Worm (Caenorhabditis elegans): ENCODE results near the gene fbxc-26.

fbxc-26 gene

DNA sequence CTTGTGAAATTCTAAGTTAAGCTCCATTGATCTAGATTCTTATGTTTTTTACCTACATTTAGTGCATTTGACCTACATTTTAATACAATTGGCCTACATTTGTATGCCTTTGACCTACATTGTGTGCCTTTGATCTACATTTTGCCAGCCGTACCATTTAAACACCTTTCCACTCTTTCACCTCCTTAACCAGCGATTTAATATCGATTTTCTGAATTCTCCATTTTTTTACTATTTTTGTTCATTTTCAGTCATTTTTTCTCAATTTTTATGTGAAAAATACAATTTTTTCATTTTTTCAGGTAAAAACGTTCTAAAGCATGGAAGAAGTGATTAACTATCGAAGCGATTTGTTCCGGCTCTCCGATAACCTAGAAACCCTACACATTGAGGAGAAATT, 18.5 kb upstream of the fbxc-26 start, which contains the start of gene btb-7:
btb-7 (plus strand) TSS at position 301 of the 400 bp plus-strand sequence.
- TF ChIP-seq hmbx-1 (tag; optimal IDR thresholded peaks at IDR 0.05), result no peak
- TF ChIP-seq ets-7 (tag; optimal IDR thresholded peaks at IDR 0.05), result no peak
- TF ChIP-seq tra-4 (tag; optimal IDR thresholded peaks at IDR 0.05), result no peak
- no peak for TF ChIP-seq hnd-1 (tag; optimal IDR thresholded peaks at IDR 0.05)
- TF ChIP-seq sea-1 (GFP tag; conservative IDR thresholded peaks at IDR 0.05), result no peak
- no peak for TF ChIP-seq tbx-11 (GFP tag; IDR thresholded peaks at IDR 0.05)
- TF ChIP-seq ceh-13 (GFP tag; optimal IDR thresholded peaks at IDR 0.05), result no peak
- no peak for TF ChIP-seq B0310.2 (tag; optimal IDR thresholded peaks at IDR 0.05)
- no peak for TF ChIP-seq ceh-36 (tag; optimal IDR thresholded peaks at IDR 0.05)
- TF ChIP-seq F13C5.2 (tag; optimal IDR thresholded peaks at IDR 0.05), result no peak
- TF ChIP-seq flt-1 (GFP tag; IDR thresholded peaks at IDR 0.05), result no peak
- no peak for TF ChIP-seq scrt-1 (GFP tag; IDR thresholded peaks at IDR 0.05)
- no peak for TF ChIP-seq hmg-4 (GFP tag; optimal IDR thresholded peaks at IDR 0.05)
- TF ChIP-seq pes-1 (GFP tag; IDR thresholded peaks at IDR 0.05), result no peak
- TF ChIP-seq aly-1 (tag; optimal IDR thresholded peaks at IDR 0.05), result no peak
- TF ChIP-seq ama-1 (optimal IDR thresholded peaks at IDR 0.05), result no peak
- no peak for TF ChIP-seq tbx-37 (GFP tag; conservative IDR thresholded peaks at IDR 0.05)

DNA sequence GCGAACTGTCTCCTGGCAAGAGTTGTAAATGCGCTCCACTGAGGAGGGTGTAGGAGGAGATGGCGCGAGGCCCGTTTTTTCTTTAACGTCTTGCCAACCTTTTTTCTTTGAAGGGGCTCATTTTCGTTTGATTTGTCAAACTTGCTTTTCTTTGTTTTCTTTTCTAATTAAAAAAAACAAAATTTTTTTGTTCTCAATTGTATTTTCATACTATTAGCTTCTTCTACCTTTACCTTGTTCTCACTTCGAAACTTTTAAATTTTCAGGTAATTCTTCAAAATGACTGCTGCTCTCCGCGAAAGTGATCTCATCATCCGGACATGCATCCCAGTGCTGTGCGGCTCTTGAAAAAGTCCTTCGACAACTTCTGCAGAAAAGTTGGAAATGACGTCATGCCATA, 15.5 kb upstream of the fbxc-26 start, which contains the start of gene fbxa-184:
fbxa-184 (plus strand) TSS at position 301 of the 400 bp plus-strand sequence.
- no peak for TF ChIP-seq ceh-36 (tag; optimal IDR thresholded peaks at IDR 0.05)
- no peak for TF ChIP-seq tbx-11 (GFP tag; IDR thresholded peaks at IDR 0.05)
- no peak for TF ChIP-seq hmg-4 (GFP tag; optimal IDR thresholded peaks at IDR 0.05)
- TF ChIP-seq F13C5.2 (tag; optimal IDR thresholded peaks at IDR 0.05), result no peak

DNA sequence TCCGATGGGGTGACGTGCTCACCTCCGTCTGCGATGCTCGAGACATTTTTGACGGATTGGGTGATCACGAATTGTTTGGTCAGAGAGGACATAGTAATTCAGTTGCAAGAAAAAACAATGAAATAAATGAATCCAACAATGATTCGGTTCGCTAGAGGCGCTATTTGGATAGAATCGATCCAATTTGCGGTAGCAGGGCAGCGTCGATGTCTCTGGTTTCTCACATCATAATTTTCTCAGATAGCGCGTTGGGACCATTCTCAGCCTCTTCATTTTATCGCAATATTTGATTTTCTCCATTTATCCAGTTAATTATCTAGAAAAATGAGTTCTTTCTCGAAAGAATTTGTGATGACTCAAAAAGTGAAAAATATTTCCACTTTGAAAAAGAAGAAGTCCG, 12.0 kb upstream of the fbxc-26 start, which contains the start of gene sdz-18:
sdz-18 (minus strand) TSS at position 101 of the 400 bp plus-strand sequence.
- TF ChIP-seq flt-1 (GFP tag; IDR thresholded peaks at IDR 0.05) (no peak), sea-1 (GFP tag; conservative IDR thresholded peaks at IDR 0.05) (no peak), hmbx-1 (tag; optimal IDR thresholded peaks at IDR 0.05) (no peak), tra-4 (tag; optimal IDR thresholded peaks at IDR 0.05) (no peak), B0310.2 (tag; optimal IDR thresholded peaks at IDR 0.05) (no peak), ceh-36 (tag; optimal IDR thresholded peaks at IDR 0.05) (no peak), hmg-4 (GFP tag; optimal IDR thresholded peaks at IDR 0.05) (no peak), ets-7 (tag; optimal IDR thresholded peaks at IDR 0.05) (no peak)

DNA sequence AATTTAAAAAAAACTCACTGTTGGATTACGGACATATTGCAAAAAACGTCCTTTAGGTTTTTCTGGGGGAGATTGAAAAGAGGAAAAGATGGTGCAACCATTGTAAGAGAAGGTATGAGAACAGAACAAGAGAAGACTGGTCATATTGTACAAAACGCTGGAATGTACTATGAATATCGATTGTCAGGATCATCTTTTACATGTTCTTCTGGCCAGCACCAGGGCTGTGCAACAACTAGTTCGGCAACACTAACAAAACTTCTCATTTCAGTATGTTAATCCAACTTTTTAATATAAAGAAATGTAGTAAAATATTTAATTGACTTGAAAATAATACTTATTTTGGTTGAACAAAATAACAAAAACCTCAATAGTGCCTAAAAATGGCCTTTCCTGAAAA, 8.9 kb upstream of the fbxc-26 start, which contains the start of gene fbxb-47:
fbxb-47 (minus strand) TSS at position 101 of the 400 bp plus-strand sequence.
- no peak for TF ChIP-seq sea-1 (GFP tag; conservative IDR thresholded peaks at IDR 0.05)
- no peak for TF ChIP-seq tbx-37 (GFP tag; conservative IDR thresholded peaks at IDR 0.05)
- TF ChIP-seq F13C5.2 (tag; optimal IDR thresholded peaks at IDR 0.05), result no peak
- TF ChIP-seq tbx-11 (GFP tag; IDR thresholded peaks at IDR 0.05), result no peak
- TF ChIP-seq hnd-1 (tag; optimal IDR thresholded peaks at IDR 0.05), result no peak
- no peak for TF ChIP-seq hmbx-1 (tag; optimal IDR thresholded peaks at IDR 0.05)
- no peak for TF ChIP-seq tra-4 (tag; optimal IDR thresholded peaks at IDR 0.05)
- no peak for TF ChIP-seq ceh-13 (GFP tag; optimal IDR thresholded peaks at IDR 0.05)
- TF ChIP-seq ets-7 (tag; optimal IDR thresholded peaks at IDR 0.05), result no peak
- TF ChIP-seq hmg-4 (GFP tag; optimal IDR thresholded peaks at IDR 0.05), result no peak

DNA sequence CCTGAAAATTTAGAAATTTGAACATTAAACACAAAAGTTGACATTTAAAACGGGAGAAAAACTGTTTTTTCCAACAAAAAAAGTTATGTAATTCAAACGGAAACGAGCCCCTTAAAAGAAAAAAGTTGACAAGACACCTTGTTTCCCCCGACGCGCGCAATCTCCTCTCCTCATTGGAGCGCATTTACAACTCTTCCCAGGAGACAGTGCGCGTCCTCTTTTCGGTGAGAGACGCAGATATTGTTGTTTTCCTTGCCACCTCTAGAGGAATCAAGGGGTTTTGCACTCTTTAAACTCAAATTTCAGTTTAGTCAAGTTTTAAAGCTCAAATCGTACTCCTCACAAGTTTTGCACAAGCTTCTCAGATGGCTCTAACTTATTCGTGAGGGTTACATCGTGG, 1.4 kb upstream of the fbxc-26 start, which contains the start of gene F58E1.13:
F58E1.13 (minus strand) TSS at position 12 of the 400 bp plus-strand sequence.
- TF ChIP-seq ets-7 (tag; optimal IDR thresholded peaks at IDR 0.05) (no peak), aly-1 (tag; optimal IDR thresholded peaks at IDR 0.05) (no peak), hmg-4 (GFP tag; optimal IDR thresholded peaks at IDR 0.05) (no peak), ceh-13 (GFP tag; optimal IDR thresholded peaks at IDR 0.05) (no peak), ama-1 (optimal IDR thresholded peaks at IDR 0.05) (no peak), hnd-1 (tag; optimal IDR thresholded peaks at IDR 0.05) (no peak), B0310.2 (tag; optimal IDR thresholded peaks at IDR 0.05) (no peak), tbx-37 (GFP tag; conservative IDR thresholded peaks at IDR 0.05) (no peak), scrt-1 (GFP tag; IDR thresholded peaks at IDR 0.05) (no peak), pes-1 (GFP tag; IDR thresholded peaks at IDR 0.05) (no peak), tra-4 (tag; optimal IDR thresholded peaks at IDR 0.05) (no peak), ceh-36 (tag; optimal IDR thresholded peaks at IDR 0.05) (no peak), tbx-11 (GFP tag; IDR thresholded peaks at IDR 0.05) (no peak), flt-1 (GFP tag; IDR thresholded peaks at IDR 0.05) (no peak), sea-1 (GFP tag; conservative IDR thresholded peaks at IDR 0.05) (no peak), F13C5.2 (tag; optimal IDR thresholded peaks at IDR 0.05) (no peak), hmbx-1 (tag; optimal IDR thresholded peaks at IDR 0.05) (no peak)

DNA sequence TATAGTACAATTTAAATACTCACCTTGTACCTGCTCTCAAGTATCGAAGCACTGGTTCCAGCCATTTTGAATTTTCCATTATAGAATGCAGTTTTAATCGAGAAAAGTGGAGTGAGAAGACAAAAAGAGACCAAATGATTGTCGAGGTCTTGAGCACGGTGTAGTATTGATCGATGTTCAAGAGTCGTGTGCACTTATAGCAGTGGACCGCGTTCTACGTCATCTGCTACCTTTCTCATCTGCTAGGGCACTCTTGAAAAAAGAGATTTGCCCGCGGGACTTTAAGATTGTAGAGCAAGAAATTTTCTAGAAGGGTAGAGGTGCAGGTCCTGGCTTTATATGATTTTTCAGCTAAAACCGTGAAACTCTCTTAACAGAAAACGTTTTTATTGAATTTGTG, 1.6 kb downstream of the fbxc-26 start, which contains the start of gene fbxc-21:
fbxc-21 (minus strand) TSS at position 101 of the 400 bp plus-strand sequence.
- TF ChIP-seq tra-4 (tag; optimal IDR thresholded peaks at IDR 0.05), result no peak

DNA sequence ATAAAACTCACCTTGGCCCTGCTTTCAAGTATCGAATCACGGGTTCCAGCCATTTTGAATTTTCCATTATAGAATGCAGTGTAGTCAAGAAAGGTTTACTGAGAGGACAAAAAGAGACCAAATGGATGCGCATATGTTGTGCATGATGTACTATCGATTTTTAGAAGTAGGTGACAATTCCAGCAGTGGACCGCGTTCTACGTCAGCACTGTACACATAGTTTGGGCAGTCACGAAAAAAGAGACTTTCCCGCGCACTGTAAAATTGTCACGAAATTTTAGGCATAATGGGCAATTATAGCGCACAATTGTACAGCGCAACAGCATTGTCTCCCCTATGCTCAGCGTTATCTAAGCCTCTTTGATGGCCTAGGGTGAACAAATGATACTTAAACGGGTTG, 3.4 kb downstream of the fbxc-26 start, which contains the start of gene fbxc-22:
fbxc-22 (minus strand) TSS at position 101 of the 400 bp plus-strand sequence.
- no peak for TF ChIP-seq ceh-36 (tag; optimal IDR thresholded peaks at IDR 0.05)
- TF ChIP-seq tbx-11 (GFP tag; IDR thresholded peaks at IDR 0.05), result no peak
- TF ChIP-seq aly-1 (tag; optimal IDR thresholded peaks at IDR 0.05), result no peak
- TF ChIP-seq hmbx-1 (tag; optimal IDR thresholded peaks at IDR 0.05), result no peak
- no peak for TF ChIP-seq scrt-1 (GFP tag; IDR thresholded peaks at IDR 0.05)
- TF ChIP-seq ama-1 (optimal IDR thresholded peaks at IDR 0.05), result no peak
- TF ChIP-seq ets-7 (tag; optimal IDR thresholded peaks at IDR 0.05), result no peak
- no peak for TF ChIP-seq sea-1 (GFP tag; conservative IDR thresholded peaks at IDR 0.05)
- TF ChIP-seq hnd-1 (tag; optimal IDR thresholded peaks at IDR 0.05), result no peak
- no peak for TF ChIP-seq tra-4 (tag; optimal IDR thresholded peaks at IDR 0.05)
- no peak for TF ChIP-seq pes-1 (GFP tag; IDR thresholded peaks at IDR 0.05)
- no peak for TF ChIP-seq ceh-13 (GFP tag; optimal IDR thresholded peaks at IDR 0.05)
- TF ChIP-seq hmg-4 (GFP tag; optimal IDR thresholded peaks at IDR 0.05), result no peak
- TF ChIP-seq flt-1 (GFP tag; IDR thresholded peaks at IDR 0.05), result no peak
- TF ChIP-seq B0310.2 (tag; optimal IDR thresholded peaks at IDR 0.05), result no peak
- TF ChIP-seq tbx-37 (GFP tag; conservative IDR thresholded peaks at IDR 0.05), result no peak
- TF ChIP-seq F13C5.2 (tag; optimal IDR thresholded peaks at IDR 0.05), result no peak
